Fruit fly (Drosophila melanogaster) whole organism, embryonic: ENCODE data around the gene Atu.

Experiments used
- Bdp1 ChIP-seq: fragments of 200-800 bp; sonication (Bioruptor generic); optimal IDR thresholded peaks from 3 replicates; lab custom pipeline; 2016; ENCODE audit warnings: missing biosample characterization, missing genetic modification characterization
- Blimp-1 ChIP-seq: fragments of 200-800 bp; sonication (Bioruptor generic); optimal IDR thresholded peaks from 3 replicates; lab custom pipeline; 2018; ENCODE audit warnings: missing biosample characterization, missing genetic modification characterization, mild to moderate bottlenecking, moderate library complexity, missing genetic modification reagents
- CG10274 ChIP-seq: fragments of 200-800 bp; sonication (Bioruptor generic); optimal IDR thresholded peaks from 3 replicates; lab custom pipeline; 2017; ENCODE audit warnings: missing biosample characterization, mild to moderate bottlenecking, missing genetic modification characterization
- CG10543 ChIP-seq: fragments of 200-800 bp; sonication (Bioruptor generic); optimal IDR thresholded peaks from 3 replicates; lab custom pipeline; 2017; ENCODE audit warnings: missing biosample characterization, mild to moderate bottlenecking, missing genetic modification characterization, moderate library complexity
- CG10979 ChIP-seq: fragments of 200-800 bp; sonication (Bioruptor generic); optimal IDR thresholded peaks from 2 replicates; lab custom pipeline; 2018; ENCODE audit warnings: missing biosample characterization, mild to moderate bottlenecking, missing genetic modification characterization, moderate library complexity
- CG11696 ChIP-seq: fragments of 200-800 bp; sonication (Bioruptor generic); IDR thresholded peaks from 2 replicates; pipeline ENCODE4 v1.3.6; 2022; ENCODE audit warnings: missing biosample characterization, missing genetic modification characterization
- CG12104 ChIP-seq: fragments of 200-800 bp; sonication (Bioruptor generic); optimal IDR thresholded peaks from 3 replicates; lab custom pipeline; 2016; ENCODE audit warnings: missing biosample characterization, missing genetic modification characterization
- CG15479 ChIP-seq: fragments of 200-800 bp; sonication (Bioruptor generic); optimal IDR thresholded peaks from 3 replicates; lab custom pipeline; 2019; ENCODE audit warnings: missing biosample characterization, mild to moderate bottlenecking, missing genetic modification characterization, moderate library complexity
- CG16813 ChIP-seq: fragments of 200-800 bp; sonication (Bioruptor generic); IDR thresholded peaks from 3 replicates; pipeline ENCODE4 v1.3.6; 2022; ENCODE audit warnings: missing biosample characterization, missing genetic modification characterization; ENCODE audit not compliant: partially characterized antibody
- CG17912 ChIP-seq: fragments of 200-800 bp; sonication (Bioruptor generic); optimal IDR thresholded peaks from 2 replicates; lab custom pipeline; 2018; ENCODE audit warnings: missing biosample characterization, mild to moderate bottlenecking, missing genetic modification characterization
- CG18262 ChIP-seq: fragments of 200-800 bp; optimal IDR thresholded peaks from 3 replicates; lab custom pipeline; 2019; ENCODE audit warnings: missing biosample characterization, mild to moderate bottlenecking, missing genetic modification characterization, moderate library complexity
- CG32532 ChIP-seq: fragments of 200-800 bp; sonication (Bioruptor generic); IDR thresholded peaks from 2 replicates; pipeline ENCODE4 v1.3.6; 2022; ENCODE audit warnings: missing biosample characterization, missing genetic modification characterization
- CG3407 ChIP-seq: fragments of 200-800 bp; sonication (Bioruptor generic); optimal IDR thresholded peaks from 2 replicates; lab custom pipeline; 2018; ENCODE audit warnings: missing biosample characterization, mild to moderate bottlenecking, missing genetic modification characterization
- CG4360 ChIP-seq: fragments of 200-800 bp; sonication (Bioruptor generic); IDR thresholded peaks from 2 replicates; pipeline ENCODE4 v1.3.6; 2022; ENCODE audit warnings: missing biosample characterization, missing genetic modification characterization
- CG4404 ChIP-seq: fragments of 200-800 bp; sonication (Bioruptor generic); IDR thresholded peaks from 2 replicates; pipeline ENCODE4 v1.3.6; 2022; ENCODE audit warnings: missing biosample characterization, missing genetic modification characterization
- CG4617 ChIP-seq: fragments of 200-800 bp; sonication (Bioruptor generic); optimal IDR thresholded peaks from 3 replicates; lab custom pipeline; 2016; ENCODE audit warnings: missing biosample characterization, missing genetic modification characterization, borderline replicate concordance
- CG5953 ChIP-seq: fragments of 200-800 bp; sonication (Bioruptor generic); IDR thresholded peaks from 2 replicates; pipeline ENCODE4 v1.3.6; 2022; ENCODE audit warnings: missing biosample characterization, missing genetic modification characterization
- CG6854 ChIP-seq: fragments of 200-800 bp; sonication (Bioruptor generic); optimal IDR thresholded peaks from 3 replicates; lab custom pipeline; 2017; ENCODE audit warnings: missing biosample characterization, mild to moderate bottlenecking, missing genetic modification characterization
- CG7928 ChIP-seq: fragments of 200-800 bp; sonication (Bioruptor generic); optimal IDR thresholded peaks from 2 replicates; lab custom pipeline; 2017; ENCODE audit warnings: missing biosample characterization, mild to moderate bottlenecking, missing genetic modification characterization
- CG7963 ChIP-seq: fragments of 200-800 bp; sonication (Bioruptor generic); IDR thresholded peaks from 3 replicates; pipeline ENCODE4 v1.3.6; 2022; ENCODE audit warnings: missing biosample characterization, missing genetic modification characterization; ENCODE audit not compliant: partially characterized antibody
- CG8281 ChIP-seq: fragments of 200-800 bp; sonication (Bioruptor generic); optimal IDR thresholded peaks from 2 replicates; lab custom pipeline; 2018; ENCODE audit warnings: missing biosample characterization, mild to moderate bottlenecking, missing genetic modification characterization, moderate library complexity
- CG8290 ChIP-seq, 3 experiments: fragments of 200-800 bp; sonication (Bioruptor generic); optimal IDR thresholded peaks; 2 replicates each; lab custom pipeline; 2016 to 2019; ENCODE audit warnings: missing biosample characterization in 3 of 3, missing genetic modification characterization in 3 of 3, mild to moderate bottlenecking in 2 of 3, moderate library complexity in 1 of 3
- CG8388 ChIP-seq: fragments of 200-800 bp; sonication (Bioruptor generic); optimal IDR thresholded peaks from 2 replicates; lab custom pipeline; 2019; ENCODE audit warnings: missing biosample characterization, mild to moderate bottlenecking, missing genetic modification characterization, moderate library complexity
- CHES-1-like ChIP-seq: fragments of 200-800 bp; sonication (Bioruptor generic); optimal IDR thresholded peaks from 2 replicates; lab custom pipeline; 2016; ENCODE audit warnings: missing biosample characterization, missing genetic modification characterization
- CoRest ChIP-seq: fragments of 200-800 bp; sonication (Bioruptor generic); optimal IDR thresholded peaks from 3 replicates; lab custom pipeline; 2018; ENCODE audit warnings: missing biosample characterization, mild to moderate bottlenecking, missing genetic modification characterization, moderate library complexity
- Deaf1 ChIP-seq: fragments of 200-800 bp; optimal IDR thresholded peaks from 3 replicates; lab custom pipeline; 2019; ENCODE audit warnings: missing biosample characterization, mild to moderate bottlenecking, missing genetic modification characterization, moderate library complexity
- Dll ChIP-seq: fragments of 200-800 bp; sonication (Bioruptor generic); IDR thresholded peaks from 4 replicates; pipeline ENCODE4 v1.3.6; 2022; ENCODE audit warnings: missing biosample characterization, missing genetic modification characterization; ENCODE audit not compliant: partially characterized antibody
- ERR ChIP-seq: fragments of 200-800 bp; sonication (Bioruptor generic); optimal IDR thresholded peaks from 2 replicates; lab custom pipeline; 2016; ENCODE audit warnings: missing biosample characterization, missing genetic modification characterization
- Fer3 ChIP-seq: fragments of 200-800 bp; sonication (Bioruptor generic); optimal IDR thresholded peaks from 2 replicates; lab custom pipeline; 2018; ENCODE audit warnings: missing biosample characterization, mild to moderate bottlenecking, missing genetic modification characterization, moderate library complexity
- HmgZ ChIP-seq: fragments of 200-800 bp; sonication (Bioruptor generic); optimal IDR thresholded peaks from 2 replicates; lab custom pipeline; 2018; ENCODE audit warnings: missing biosample characterization, mild to moderate bottlenecking, missing genetic modification characterization
- Hr78 ChIP-seq, 2 experiments: fragments of 200-800 bp in 1 of 2; fragments of >200 bp in 1 of 2; sonication (Bioruptor generic) in 1 of 2; optimal IDR thresholded peaks; 2 replicates each; lab custom pipeline; 2017 to 2019; ENCODE audit warnings: missing biosample characterization in 2 of 2, missing genetic modification characterization in 2 of 2, mild to moderate bottlenecking in 1 of 2, moderate library complexity in 1 of 2
- Hsf ChIP-seq: fragments of 200-800 bp; sonication (Bioruptor generic); optimal IDR thresholded peaks from 3 replicates; lab custom pipeline; 2016; ENCODE audit warnings: missing biosample characterization, missing genetic modification characterization
- Kr ChIP-seq: fragments of 200-800 bp; sonication (Bioruptor generic); optimal IDR thresholded peaks from 2 replicates; lab custom pipeline; 2017; ENCODE audit warnings: missing biosample characterization, mild to moderate bottlenecking, missing genetic modification characterization
- Pdp1 ChIP-seq, 2 experiments: fragments of 200-800 bp; sonication (Bioruptor generic); optimal IDR thresholded peaks; 3 replicates each; lab custom pipeline; 2016; ENCODE audit warnings: missing biosample characterization in 2 of 2, missing genetic modification characterization in 2 of 2, mild to moderate bottlenecking in 1 of 2, moderate library complexity in 1 of 2
- ap ChIP-seq: fragments of 200-800 bp; sonication (Bioruptor generic); IDR thresholded peaks from 2 replicates; pipeline ENCODE4 v1.3.6; 2022; ENCODE audit warnings: missing biosample characterization, missing genetic modification characterization
- cato ChIP-seq: fragments of 200-800 bp; sonication (Bioruptor generic); optimal IDR thresholded peaks from 2 replicates; lab custom pipeline; 2016; ENCODE audit warnings: missing biosample characterization, missing genetic modification characterization, borderline replicate concordance
- crol ChIP-seq: fragments of 200-800 bp; sonication (Bioruptor generic); IDR thresholded peaks from 2 replicates; pipeline ENCODE4 v1.3.6; 2022; ENCODE audit warnings: missing biosample characterization, missing genetic modification characterization
- crp ChIP-seq, 2 experiments: fragments of 200-800 bp; sonication (Bioruptor generic); optimal IDR thresholded peaks; 2 replicates in 1 of 2; 3 replicates in 1 of 2; lab custom pipeline; 2017; ENCODE audit warnings: missing biosample characterization in 2 of 2, missing genetic modification characterization in 2 of 2, mild to moderate bottlenecking in 1 of 2, moderate library complexity in 1 of 2
- danr ChIP-seq: fragments of 200-800 bp; sonication (Bioruptor generic); IDR thresholded peaks from 2 replicates; pipeline ENCODE4 v1.3.6; 2022; ENCODE audit warnings: missing biosample characterization, missing genetic modification characterization
- dmrt99B ChIP-seq: fragments of 200-800 bp; sonication (Bioruptor generic); optimal IDR thresholded peaks from 2 replicates; lab custom pipeline; 2018; ENCODE audit warnings: missing biosample characterization, mild to moderate bottlenecking, missing genetic modification characterization, moderate library complexity
- ftz-f1 ChIP-seq: fragments of 200-800 bp; sonication (Bioruptor generic); optimal IDR thresholded peaks from 2 replicates; lab custom pipeline; 2016; ENCODE audit warnings: missing biosample characterization, missing genetic modification characterization
- lbe ChIP-seq: fragments of 200-800 bp; sonication (Bioruptor generic); optimal IDR thresholded peaks from 2 replicates; lab custom pipeline; 2016; ENCODE audit warnings: missing biosample characterization, mild to moderate bottlenecking, missing genetic modification characterization
- pb ChIP-seq: fragments of 200-800 bp; sonication (Bioruptor generic); optimal IDR thresholded peaks from 3 replicates; lab custom pipeline; 2016; ENCODE audit warnings: missing biosample characterization, missing genetic modification characterization
- row ChIP-seq: fragments of 200-800 bp; sonication (Bioruptor generic); IDR thresholded peaks from 3 replicates; pipeline ENCODE4 v1.3.6; 2022; ENCODE audit warnings: missing biosample characterization, missing genetic modification characterization
- run ChIP-seq: fragments of 200-800 bp; sonication (Bioruptor generic); optimal IDR thresholded peaks from 3 replicates; lab custom pipeline; 2018; ENCODE audit warnings: missing biosample characterization, mild to moderate bottlenecking, missing genetic modification characterization
- slbo ChIP-seq: fragments of 200-800 bp; sonication (Bioruptor generic); IDR thresholded peaks from 2 replicates; pipeline ENCODE4 v1.3.6; 2022; ENCODE audit warnings: missing biosample characterization, missing genetic modification characterization
- twi ChIP-seq: fragments of 200-800 bp; optimal IDR thresholded peaks from 2 replicates; lab custom pipeline; 2019; ENCODE audit warnings: missing biosample characterization, mild to moderate bottlenecking, missing genetic modification characterization, moderate library complexity
- unpg ChIP-seq: fragments of 200-800 bp; sonication (Bioruptor generic); optimal IDR thresholded peaks from 3 replicates; lab custom pipeline; 2018; ENCODE audit warnings: missing biosample characterization, mild to moderate bottlenecking, missing genetic modification characterization, moderate library complexity
- wor ChIP-seq: fragments of 200-800 bp; sonication (Bioruptor generic); IDR thresholded peaks from 2 replicates; pipeline ENCODE4 v1.3.6; 2022; ENCODE audit warnings: missing biosample characterization, missing genetic modification characterization
- z ChIP-seq: fragments of 200-800 bp; sonication (Bioruptor generic); IDR thresholded peaks from 3 replicates; pipeline ENCODE4 v1.3.6; 2022; ENCODE audit warnings: missing biosample characterization, missing genetic modification characterization

Gene Atu

dm6 chr3R:5613114-5613443 is at the start of gene Atu (continued):
- peak; percentile 93 for TF ChIP-seq CG16813 (GFP tag; lab: Robert Waterston, UW)
- no peak for TF ChIP-seq wor (GFP tag; lab: Robert Waterston, UW)
- no peak for TF ChIP-seq CG15479 (GFP tag; lab: Kevin White, UChicago)
- no peak for TF ChIP-seq danr (GFP tag; lab: Robert Waterston, UW)
- TF ChIP-seq ERR (GFP tag; lab: Kevin White, UChicago), result no peak
- TF ChIP-seq dmrt99B (tag; lab: Kevin White, UChicago), result no peak
- TF ChIP-seq CG7928 (GFP tag; lab: Kevin White, UChicago), result peak; percentile 51
- no peak for TF ChIP-seq Kr
- peak; percentile 49; the same call in 1 of the 2 replicates for TF ChIP-seq slbo (GFP tag; lab: Robert Waterston, UW)
- TF ChIP-seq ftz-f1 (GFP tag; lab: Kevin White, UChicago), result no peak
- no peak for TF ChIP-seq Bdp1 (GFP tag; lab: Kevin White, UChicago)
- TF ChIP-seq CG32532 (GFP tag; lab: Robert Waterston, UW), result no peak
- no peak for TF ChIP-seq CG10543 (GFP tag; lab: Kevin White, UChicago)
- TF ChIP-seq pb (GFP tag; lab: Kevin White, UChicago), result no peak
- TF ChIP-seq CG11696 (GFP tag; lab: Robert Waterston, UW), result no peak
- peak; percentile 84 for TF ChIP-seq CG7963 (GFP tag; lab: Robert Waterston, UW)
- no peak for TF ChIP-seq CG4404
- TF ChIP-seq CG10979 (tag; lab: Kevin White, UChicago), result peak; percentile 32
- no peak for TF ChIP-seq crol (GFP tag; lab: Robert Waterston, UW)
- TF ChIP-seq CG6854 (GFP tag; lab: Kevin White, UChicago), result no peak
- peak; percentile 53 for TF ChIP-seq CoRest
- TF ChIP-seq run, result no peak
- peak; percentile 16 for TF ChIP-seq Hsf (GFP tag; lab: Kevin White, UChicago)
- peak; percentile 29 for TF ChIP-seq Fer3 (tag; lab: Kevin White, UChicago)
- peak in 1 of 2 experiments; percentile 22 for TF ChIP-seq Hr78 (GFP tag; optimal IDR thresholded peaks at IDR 0.05; lab: Kevin White, UChicago)
- peak; percentile 97 for TF ChIP-seq Dll (GFP tag; lab: Robert Waterston, UW)
- no peak for TF ChIP-seq CG5953 (GFP tag; lab: Robert Waterston, UW)
- TF ChIP-seq crp (GFP tag; optimal IDR thresholded peaks at IDR 0.05; lab: Kevin White, UChicago), result peak in 1 of 2 experiments; percentile 42
- TF ChIP-seq CHES-1-like (GFP tag; lab: Kevin White, UChicago), result peak; percentile 88
- TF ChIP-seq CG8281 (tag; lab: Kevin White, UChicago), result no peak
- no peak for TF ChIP-seq unpg (GFP tag; lab: Kevin White, UChicago)
- no peak for TF ChIP-seq CG3407 (GFP tag; lab: Kevin White, UChicago)
- no peak for TF ChIP-seq CG8388 (GFP tag; lab: Kevin White, UChicago)
- TF ChIP-seq CG4617 (GFP tag; lab: Kevin White, UChicago), result no peak
- TF ChIP-seq lbe (GFP tag; lab: Kevin White, UChicago), result peak; percentile 54
- peak; percentile 12 for TF ChIP-seq cato (GFP tag; lab: Kevin White, UChicago)
- no peak for TF ChIP-seq CG8290 (GFP tag; optimal IDR thresholded peaks at IDR 0.05; lab: Kevin White, UChicago)
- TF ChIP-seq CG8290 (tag; optimal IDR thresholded peaks at IDR 0.05; lab: Kevin White, UChicago), result peak in 1 of 2 experiments; percentile 57
- TF ChIP-seq Pdp1 (GFP tag; optimal IDR thresholded peaks at IDR 0.05; lab: Kevin White, UChicago), result peak in 1 of 2 experiments; percentile 42
- TF ChIP-seq ap (GFP tag; lab: Robert Waterston, UW), result no peak
- TF ChIP-seq Blimp-1 (GFP tag; lab: Kevin White, UChicago), result no peak
- TF ChIP-seq twi (tag; lab: Kevin White, UChicago), result peak; percentile 31
- TF ChIP-seq Deaf1 (tag; lab: Kevin White, UChicago), result no peak
- TF ChIP-seq CG12104 (GFP tag; lab: Kevin White, UChicago), result no peak
- no peak for TF ChIP-seq CG17912
- no peak for TF ChIP-seq CG10274 (GFP tag; lab: Kevin White, UChicago)
- TF ChIP-seq CG18262, result peak; percentile 46
- no peak for TF ChIP-seq z
- no peak for TF ChIP-seq CG4360 (GFP tag; lab: Robert Waterston, UW)
- TF ChIP-seq HmgZ (tag; lab: Kevin White, UChicago), result peak; percentile 79
- peak; percentile 62 for TF ChIP-seq row (GFP tag; lab: Robert Waterston, UW)
